Worm (Caenorhabditis elegans) whole organism, L4 larva: Measurements from ENCODE around the gene F54D5.5.

ENCODE experiments used
- F37D6.2 ChIP-seq: sonication (generic microtip); optimal IDR thresholded peaks from 2 replicates; lab custom pipeline; 2016; ENCODE audit warnings: mild to moderate bottlenecking, missing genetic modification characterization, missing compliant biosample characterization
- F44E2.7 ChIP-seq: fragments of 200-800 bp; sonication (Bioruptor generic); IDR thresholded peaks from 2 replicates; pipeline ENCODE4 v2.1.2; 2022; ENCODE audit warnings: missing genetic modification characterization, missing compliant biosample characterization
- T26A8.4 ChIP-seq: fragments of 200-800 bp; sonication (Bioruptor generic); IDR thresholded peaks from 2 replicates; pipeline ENCODE4 v1.3.6; 2022; ENCODE audit warnings: missing genetic modification characterization, missing compliant biosample characterization
- Y48G9A.11 ChIP-seq: fragments of 200-800 bp; sonication (Bioruptor generic); IDR thresholded peaks from 2 replicates; pipeline ENCODE4 v1.3.6; 2022; ENCODE audit warnings: missing genetic modification reagents, missing genetic modification characterization, missing compliant biosample characterization
- Y75B8A.6 ChIP-seq: fragments of 200-800 bp; sonication (Bioruptor generic); IDR thresholded peaks from 2 replicates; pipeline ENCODE4 v1.3.6; 2022; ENCODE audit warnings: missing genetic modification reagents, missing genetic modification characterization, missing compliant biosample characterization
- aha-1 ChIP-seq: fragments of 150-350 bp; peaks from one replicate; lab custom pipeline; 2014; ENCODE audit warnings: missing biosample characterization, missing genetic modification characterization
- ceh-32 ChIP-seq: sonication (generic microtip); optimal IDR thresholded peaks from 2 replicates; lab custom pipeline; 2016; ENCODE audit warnings: mild to moderate bottlenecking, missing genetic modification characterization, missing compliant biosample characterization; ENCODE audit not compliant: poor library complexity
- daf-12 ChIP-seq: fragments of 150-350 bp; optimal IDR thresholded peaks from 2 replicates; lab custom pipeline; 2014; ENCODE audit warnings: missing biosample characterization, missing genetic modification reagents, missing genetic modification characterization
- daf-19 ChIP-seq: fragments of 200-800 bp; sonication (Bioruptor generic); conservative IDR thresholded peaks from 2 replicates; pipeline ENCODE4 v1.3.6; 2022; ENCODE audit warnings: missing genetic modification characterization, missing compliant biosample characterization
- dmd-6 ChIP-seq: fragments of 200-800 bp; sonication (Bioruptor generic); IDR thresholded peaks from 2 replicates; pipeline ENCODE4 v1.3.6; 2022; ENCODE audit warnings: missing genetic modification reagents, missing genetic modification characterization, missing compliant biosample characterization
- dmd-9 ChIP-seq: fragments of 200-800 bp; sonication (Bioruptor generic); IDR thresholded peaks from 2 replicates; pipeline ENCODE4 v1.3.6; 2022; ENCODE audit warnings: missing genetic modification reagents, missing genetic modification characterization, missing compliant biosample characterization
- dpl-1 ChIP-seq: fragments of 150-350 bp; optimal IDR thresholded peaks from 2 replicates; lab custom pipeline; 2014; ENCODE audit warnings: missing biosample characterization, missing genetic modification reagents, missing genetic modification characterization
- fkh-10 ChIP-seq: fragments of 150-350 bp; optimal IDR thresholded peaks from 2 replicates; lab custom pipeline; 2014; ENCODE audit warnings: missing biosample characterization, missing genetic modification reagents, missing genetic modification characterization
- fos-1 ChIP-seq: fragments of 150-350 bp; optimal IDR thresholded peaks from 2 replicates; lab custom pipeline; 2014; ENCODE audit warnings: missing biosample characterization, missing genetic modification characterization
- gei-8 ChIP-seq: fragments of 200-800 bp; sonication (Bioruptor generic); optimal IDR thresholded peaks from 2 replicates; lab custom pipeline; 2018; ENCODE audit warnings: mild to moderate bottlenecking, missing genetic modification characterization, missing compliant biosample characterization
- hlh-11 ChIP-seq: fragments of 200-800 bp; sonication (Bioruptor generic); optimal IDR thresholded peaks from 2 replicates; lab custom pipeline; 2018; ENCODE audit warnings: mild to moderate bottlenecking, missing genetic modification characterization, missing compliant biosample characterization
- jun-1 ChIP-seq: fragments of 150-350 bp; optimal IDR thresholded peaks from 2 replicates; lab custom pipeline; 2014; ENCODE audit warnings: missing biosample characterization, missing genetic modification reagents, missing genetic modification characterization
- lin-1 ChIP-seq: fragments of 200-800 bp; sonication (Bioruptor generic); IDR thresholded peaks from 2 replicates; pipeline ENCODE4 v1.3.6; 2022; ENCODE audit warnings: missing genetic modification reagents, missing genetic modification characterization, missing compliant biosample characterization
- lin-15B ChIP-seq: fragments of 150-350 bp; sonication (generic microtip); optimal IDR thresholded peaks from 3 replicates; lab custom pipeline; 2014; ENCODE audit warnings: missing biosample characterization, missing genetic modification characterization
- lin-29 ChIP-seq: fragments of 200-800 bp; sonication (Bioruptor generic); IDR thresholded peaks from 2 replicates; pipeline ENCODE4 v1.3.6; 2022; ENCODE audit warnings: missing genetic modification reagents, missing genetic modification characterization, missing compliant biosample characterization
- lin-38 ChIP-seq: fragments of 200-800 bp; sonication (Bioruptor generic); IDR thresholded peaks from 2 replicates; pipeline ENCODE4 v1.3.6; 2022; ENCODE audit warnings: missing genetic modification reagents, missing genetic modification characterization, missing compliant biosample characterization
- lsy-2 ChIP-seq, 2 experiments: fragments of 150-350 bp in 1 of 2; sonication (generic microtip) in 1 of 2; optimal IDR thresholded peaks; 2 replicates each; lab custom pipeline; 2014 to 2017; ENCODE audit warnings: missing biosample characterization in 2 of 2, missing genetic modification characterization in 2 of 2
- madf-5 ChIP-seq, 2 experiments: fragments of 200-800 bp; sonication (Bioruptor generic); IDR thresholded peaks; 2 replicates each; pipeline ENCODE4 v1.3.6; 2022; ENCODE audit warnings: missing compliant biosample characterization in 2 of 2, missing genetic modification characterization in 2 of 2
- madf-9 ChIP-seq: fragments of 200-800 bp; sonication (Bioruptor generic); conservative IDR thresholded peaks from 2 replicates; pipeline ENCODE4 v1.3.6; 2022; ENCODE audit warnings: missing genetic modification reagents, missing genetic modification characterization, missing compliant biosample characterization
- mdl-1 ChIP-seq, 2 experiments: fragments of 150-350 bp in 1 of 2; sonication (generic microtip) in 1 of 2; optimal IDR thresholded peaks; 2 replicates each; lab custom pipeline; 2014 to 2017; ENCODE audit warnings: missing biosample characterization in 2 of 2, missing genetic modification characterization in 2 of 2
- mdt-29 ChIP-seq: fragments of 200-800 bp; sonication (Bioruptor generic); IDR thresholded peaks from 2 replicates; pipeline ENCODE4 v1.3.6; 2022; ENCODE audit warnings: missing genetic modification reagents, missing genetic modification characterization, missing compliant biosample characterization
- mep-1 ChIP-seq: fragments of 150-350 bp; sonication (generic microtip); optimal IDR thresholded peaks from 3 replicates; lab custom pipeline; 2014; ENCODE audit warnings: missing biosample characterization, missing genetic modification characterization
- mxl-3 ChIP-seq: fragments of 200-800 bp; sonication (Bioruptor generic); optimal IDR thresholded peaks from 2 replicates; lab custom pipeline; 2018; ENCODE audit warnings: mild to moderate bottlenecking, missing genetic modification characterization, missing compliant biosample characterization
- nhr-102 ChIP-seq: sonication (generic microtip); optimal IDR thresholded peaks from 2 replicates; lab custom pipeline; 2016; ENCODE audit warnings: mild to moderate bottlenecking, missing genetic modification characterization, moderate library complexity, missing compliant biosample characterization
- nhr-11 ChIP-seq: fragments of 150-350 bp; optimal IDR thresholded peaks from 2 replicates; lab custom pipeline; 2014; ENCODE audit warnings: missing biosample characterization, missing genetic modification characterization
- nhr-237 ChIP-seq: sonication (generic microtip); optimal IDR thresholded peaks from 2 replicates; lab custom pipeline; 2017; ENCODE audit warnings: missing biosample characterization, missing genetic modification characterization
- nhr-25 ChIP-seq: sonication (generic microtip); optimal IDR thresholded peaks from 2 replicates; lab custom pipeline; 2017; ENCODE audit warnings: missing genetic modification characterization, mild to moderate bottlenecking, missing compliant biosample characterization, antibody characterized with exemption, moderate library complexity, borderline replicate concordance; ENCODE audit not compliant: insufficient read depth
- php-3 ChIP-seq: fragments of 200-800 bp; sonication (Bioruptor generic); IDR thresholded peaks from 2 replicates; pipeline ENCODE4 v1.3.6; 2022; ENCODE audit warnings: missing genetic modification reagents, missing genetic modification characterization, missing compliant biosample characterization
- rbr-2 ChIP-seq: sonication (generic microtip); optimal IDR thresholded peaks from 2 replicates; lab custom pipeline; 2016; ENCODE audit warnings: missing genotype, missing genetic modification characterization, missing compliant biosample characterization
- set-16 ChIP-seq: fragments of 200-800 bp; sonication (Bioruptor generic); IDR thresholded peaks from 2 replicates; pipeline ENCODE4 v1.3.6; 2022; ENCODE audit warnings: missing genetic modification reagents, missing genetic modification characterization, missing compliant biosample characterization
- snpc-4 ChIP-seq: fragments of 150-350 bp; optimal IDR thresholded peaks from 2 replicates; lab custom pipeline; 2014; ENCODE audit warnings: missing biosample characterization, missing genetic modification characterization
- spr-1 ChIP-seq: sonication (generic microtip); optimal IDR thresholded peaks from 2 replicates; lab custom pipeline; 2016; ENCODE audit warnings: mild to moderate bottlenecking, missing genetic modification characterization, missing compliant biosample characterization
- tag-97 ChIP-seq: fragments of 200-800 bp; sonication (Bioruptor generic); IDR thresholded peaks from 2 replicates; pipeline ENCODE4 v1.3.6; 2022; ENCODE audit warnings: missing genetic modification characterization, missing compliant biosample characterization
- unc-130 ChIP-seq: sonication (generic microtip); optimal IDR thresholded peaks from 2 replicates; lab custom pipeline; 2016; ENCODE audit warnings: missing genetic modification reagents, missing genetic modification characterization, missing compliant biosample characterization
- unc-39 ChIP-seq: sonication (generic microtip); optimal IDR thresholded peaks from 2 replicates; lab custom pipeline; 2017; ENCODE audit warnings: missing biosample characterization, missing genetic modification characterization
- unc-62 ChIP-seq, 3 experiments: fragments of 150-350 bp in 1 of 3; sonication (generic microtip); optimal IDR thresholded peaks in 2 of 3; peaks in 1 of 3; 1 replicate in 1 of 3; 2 replicates in 2 of 3; lab custom pipeline; 2014 to 2017; ENCODE audit warnings: missing biosample characterization in 3 of 3, missing genetic modification characterization in 3 of 3, missing genetic modification reagents in 3 of 3, missing genotype in 1 of 3
- vab-7 ChIP-seq: fragments of 200-800 bp; sonication (Bioruptor generic); IDR thresholded peaks from 2 replicates; pipeline ENCODE4 v1.3.6; 2022; ENCODE audit warnings: missing genetic modification reagents, missing genetic modification characterization, missing compliant biosample characterization
- zfp-3 ChIP-seq: fragments of 200-800 bp; sonication (Bioruptor generic); conservative IDR thresholded peaks from 2 replicates; pipeline ENCODE4 v1.3.6; 2022; ENCODE audit warnings: missing genetic modification reagents, missing genetic modification characterization, missing compliant biosample characterization
- zip-11 ChIP-seq: fragments of 200-800 bp; sonication (Bioruptor generic); IDR thresholded peaks from 2 replicates; pipeline ENCODE4 v1.3.6; 2022; ENCODE audit warnings: missing genetic modification characterization, missing compliant biosample characterization
- ztf-7 ChIP-seq: fragments of 150-350 bp; optimal IDR thresholded peaks from 2 replicates; lab custom pipeline; 2014; ENCODE audit warnings: missing biosample characterization, missing genetic modification characterization

F54D5.5 gene

DNA sequence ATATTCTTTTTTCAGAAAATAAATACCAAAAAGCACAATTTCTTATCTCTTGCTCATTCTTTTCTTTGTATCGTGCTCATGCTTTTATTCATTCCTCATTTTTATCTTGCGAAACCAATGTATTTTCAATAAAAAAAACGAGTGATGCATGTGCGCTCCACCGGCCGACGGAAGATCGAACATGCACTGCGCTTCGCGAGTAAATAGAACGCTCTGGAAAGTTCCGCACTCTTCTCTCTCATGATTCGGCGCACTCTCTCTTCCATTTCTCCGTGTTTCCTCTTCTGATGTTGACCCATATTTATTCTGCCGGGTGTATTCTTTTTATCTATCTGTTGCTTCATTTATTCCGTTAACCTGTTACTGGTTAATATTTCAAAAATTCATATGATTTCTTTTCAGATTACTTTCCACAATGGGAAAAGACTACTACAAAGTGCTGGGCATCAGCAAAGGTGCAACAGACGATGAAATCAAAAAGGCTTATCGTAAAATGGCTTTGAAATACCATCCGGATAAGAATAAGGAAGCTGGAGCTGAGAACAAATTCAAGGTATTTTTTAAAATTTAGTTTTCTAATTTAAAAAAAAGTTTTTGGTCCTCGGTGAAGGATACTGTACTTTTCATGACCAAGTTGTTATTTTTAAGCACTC is 21.4 kb downstream of the F54D5.5 start, which contains the start of gene dnj-13 (continued):
- TF ChIP-seq Y75B8A.6 (peak; percentile 90; the same call in 1 of the 2 replicates), spr-1 (peak; percentile 95), nhr-102 (tag; lab: Kevin White, UChicago) (peak; percentile 93), Y48G9A.11 (GFP tag; lab: Robert Waterston, UW) (peak; percentile 86), aha-1 (tag; lab: Kevin White, UChicago) (peak; percentile 88), dpl-1 (GFP tag; lab: Kevin White, UChicago) (peak; percentile 78), madf-5 (GFP tag; IDR thresholded peaks at IDR 0.05; lab: Robert Waterston, UW) (peak; percentile 87 to 91; a peak in 3 of 4 replicates), unc-130 (GFP tag; lab: Kevin White, UChicago) (peak; percentile 61), unc-62 (GFP tag; optimal IDR thresholded peaks at IDR 0.05 in 1 of 2; lab: Kevin White, UChicago) (peak in 1 of 2 experiments; percentile 84), unc-62 (tag; optimal IDR thresholded peaks at IDR 0.05; lab: Kevin White, UChicago) (no peak), php-3 (peak; percentile 96), madf-9 (peak; percentile 94), lin-29 (GFP tag; lab: Robert Waterston, UW) (peak; percentile 91), zip-11 (GFP tag; lab: Robert Waterston, UW) (0 out of 2 replicates have a peak, but pooled peaks have one; percentile 20), F37D6.2 (tag; lab: Kevin White, UChicago) (peak; percentile 91), nhr-25 (tag; lab: Kevin White, UChicago) (peak; percentile 68), daf-19 (GFP tag; lab: Robert Waterston, UW) (no peak), tag-97 (GFP tag; lab: Robert Waterston, UW) (peak; percentile 87; the same call in 1 of the 2 replicates), dmd-6 (GFP tag; lab: Robert Waterston, UW) (peak; percentile 95), nhr-237 (no peak), zfp-3 (GFP tag; lab: Robert Waterston, UW) (peak; percentile 98), F44E2.7 (GFP tag; lab: Robert Waterston, UW) (no peak), lin-1 (peak; percentile 98), jun-1 (tag; lab: Kevin White, UChicago) (peak; percentile 87), fos-1 (tag; lab: Kevin White, UChicago) (no peak), lin-38 (GFP tag; lab: Robert Waterston, UW) (peak; percentile 99), hlh-11 (tag; lab: Kevin White, UChicago) (peak; percentile 96), ceh-32 (peak; percentile 28), set-16 (GFP tag; lab: Robert Waterston, UW) (peak; percentile 77), mdt-29 (GFP tag; lab: Robert Waterston, UW) (peak; percentile 100), ztf-7 (peak; percentile 39), snpc-4 (tag; lab: Kevin White, UChicago) (no peak), rbr-2 (tag; lab: Kevin White, UChicago) (peak; percentile 96)

DNA sequence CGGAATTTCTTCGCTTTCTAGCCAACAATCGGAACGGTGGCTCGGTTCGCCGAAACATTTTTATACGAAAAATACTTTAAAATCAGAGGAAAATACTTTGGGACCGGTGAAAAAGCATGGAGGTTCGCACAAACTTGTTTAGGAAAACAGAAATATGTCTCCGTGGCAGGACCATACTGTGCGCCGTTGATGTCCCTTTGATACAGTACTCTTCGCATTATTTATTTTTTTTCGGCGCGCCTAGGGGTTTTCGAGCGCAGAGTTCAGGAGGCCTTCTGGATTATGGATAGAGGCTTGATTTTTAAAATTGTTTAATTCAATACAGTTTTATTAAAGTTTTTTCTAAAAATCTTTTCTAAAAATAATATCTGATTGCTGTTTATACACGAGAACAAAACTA is 22.1 kb downstream of the F54D5.5 start, which contains the start of gene F54D5.9:
F54D5.9 (minus strand) TSS at position 115 of the 400 bp plus-strand sequence.
- TF ChIP-seq lin-38 (GFP tag; lab: Robert Waterston, UW) = peak; percentile 14
- TF ChIP-seq mdt-29 (GFP tag; lab: Robert Waterston, UW) = no peak

DNA sequence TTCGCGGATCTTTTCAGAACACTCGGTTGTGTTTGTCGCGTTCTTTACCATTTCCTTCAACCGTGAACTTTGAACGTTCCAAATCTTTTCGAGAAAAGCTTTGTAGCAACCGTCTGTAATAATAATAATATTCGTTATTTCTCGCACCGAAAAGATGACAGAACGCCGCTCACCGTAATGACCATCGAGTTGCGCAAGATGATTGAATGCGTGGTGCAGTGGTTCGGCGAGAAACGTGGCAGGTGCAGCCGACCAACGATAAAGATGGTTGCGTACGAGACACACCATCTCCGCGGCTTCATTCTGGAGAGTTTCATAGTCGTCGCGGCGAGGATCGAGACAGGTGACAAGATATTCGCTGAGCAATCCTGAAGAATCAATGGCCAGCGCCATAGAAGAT is 23.9 kb downstream of the F54D5.5 start:
- no peak for TF ChIP-seq unc-39 (tag; lab: Kevin White, UChicago)
- TF ChIP-seq aha-1 (tag; lab: Kevin White, UChicago) = no peak
- TF ChIP-seq lsy-2 (tag; optimal IDR thresholded peaks at IDR 0.05; lab: Kevin White, UChicago) = no peak
- TF ChIP-seq fkh-10 (GFP tag; lab: Kevin White, UChicago) = no peak
- TF ChIP-seq nhr-11 (tag; lab: Kevin White, UChicago) = no peak
- no peak for TF ChIP-seq mep-1 (tag; lab: Kevin White, UChicago)
- TF ChIP-seq lin-15B = no peak
- TF ChIP-seq vab-7 (GFP tag; lab: Robert Waterston, UW) = no peak
- no peak for TF ChIP-seq daf-12 (tag; lab: Kevin White, UChicago)
- no peak for TF ChIP-seq mxl-3 (GFP tag; lab: Kevin White, UChicago)
- no peak for TF ChIP-seq T26A8.4 (GFP tag; lab: Robert Waterston, UW)
- TF ChIP-seq madf-9 = no peak
- TF ChIP-seq unc-62 (GFP tag; optimal IDR thresholded peaks at IDR 0.05 in 1 of 2; lab: Kevin White, UChicago) = no peak
- no peak for TF ChIP-seq unc-62 (tag; optimal IDR thresholded peaks at IDR 0.05; lab: Kevin White, UChicago)
- TF ChIP-seq fos-1 (tag; lab: Kevin White, UChicago) = no peak
- TF ChIP-seq ceh-32 = no peak
- TF ChIP-seq gei-8 (GFP tag; lab: Kevin White, UChicago) = no peak
- no peak for TF ChIP-seq mdl-1 (tag; optimal IDR thresholded peaks at IDR 0.05; lab: Kevin White, UChicago)
- TF ChIP-seq dmd-9 (GFP tag; lab: Robert Waterston, UW) = no peak
